Fruit fly (Drosophila melanogaster) whole organism, embryonic: Measurements from ENCODE around the gene slmb.

Experiments used
- Antp ChIP-seq: fragments of 200-800 bp; sonication (Bioruptor generic); optimal IDR thresholded peaks from 3 replicates; lab custom pipeline; 2016; ENCODE audit warnings: missing biosample characterization, missing genetic modification characterization
- B-H2 ChIP-seq: fragments of 200-800 bp; sonication (Bioruptor generic); optimal IDR thresholded peaks from 2 replicates; lab custom pipeline; 2018; ENCODE audit warnings: missing biosample characterization, mild to moderate bottlenecking, missing genetic modification characterization
- CG10274 ChIP-seq: fragments of 200-800 bp; sonication (Bioruptor generic); optimal IDR thresholded peaks from 3 replicates; lab custom pipeline; 2017; ENCODE audit warnings: missing biosample characterization, mild to moderate bottlenecking, missing genetic modification characterization
- CG10565 ChIP-seq: fragments of 200-800 bp; sonication (Bioruptor generic); optimal IDR thresholded peaks from 3 replicates; lab custom pipeline; 2016; ENCODE audit warnings: missing biosample characterization, mild to moderate bottlenecking, missing genetic modification characterization
- CG12071 ChIP-seq: fragments of 200-800 bp; sonication (Bioruptor generic); optimal IDR thresholded peaks from 3 replicates; lab custom pipeline; 2018; ENCODE audit warnings: missing biosample characterization, mild to moderate bottlenecking, missing genetic modification characterization
- CG12104 ChIP-seq: fragments of 200-800 bp; sonication (Bioruptor generic); optimal IDR thresholded peaks from 3 replicates; lab custom pipeline; 2016; ENCODE audit warnings: missing biosample characterization, missing genetic modification characterization
- CG13296 ChIP-seq: fragments of 200-800 bp; sonication (Bioruptor generic); optimal IDR thresholded peaks from 3 replicates; lab custom pipeline; 2018; ENCODE audit warnings: missing biosample characterization, mild to moderate bottlenecking, missing genetic modification characterization
- CG13775 ChIP-seq: fragments of 200-800 bp; sonication (Bioruptor generic); optimal IDR thresholded peaks from 3 replicates; lab custom pipeline; 2017; ENCODE audit warnings: missing biosample characterization, mild to moderate bottlenecking, missing genetic modification characterization
- CG15601 ChIP-seq: fragments of 200-800 bp; sonication (Bioruptor generic); optimal IDR thresholded peaks from 3 replicates; lab custom pipeline; 2019; ENCODE audit warnings: missing biosample characterization, mild to moderate bottlenecking, missing genetic modification characterization, moderate library complexity
- CG1603 ChIP-seq: fragments of 200-800 bp; sonication (Bioruptor generic); optimal IDR thresholded peaks from 2 replicates; lab custom pipeline; 2019; ENCODE audit warnings: missing biosample characterization, mild to moderate bottlenecking, missing genetic modification characterization, moderate library complexity
- CG17359 ChIP-seq: fragments of 200-800 bp; sonication (Bioruptor generic); optimal IDR thresholded peaks from 3 replicates; lab custom pipeline; 2018; ENCODE audit warnings: missing biosample characterization, mild to moderate bottlenecking, missing genetic modification characterization, moderate library complexity
- CG2116 ChIP-seq: fragments of 200-800 bp; sonication (Bioruptor generic); optimal IDR thresholded peaks from 3 replicates; lab custom pipeline; 2018; ENCODE audit warnings: missing biosample characterization, mild to moderate bottlenecking, missing genetic modification characterization
- CG31365 ChIP-seq: fragments of 200-800 bp; sonication (Bioruptor generic); optimal IDR thresholded peaks from 2 replicates; lab custom pipeline; 2018; ENCODE audit warnings: missing biosample characterization, mild to moderate bottlenecking, missing genetic modification characterization
- CG33213 ChIP-seq: fragments of 200-800 bp; sonication (Bioruptor generic); optimal IDR thresholded peaks from 3 replicates; lab custom pipeline; 2016; ENCODE audit warnings: missing biosample characterization, missing genetic modification characterization
- CG4282 ChIP-seq: fragments of 200-800 bp; sonication (Bioruptor generic); optimal IDR thresholded peaks from 2 replicates; lab custom pipeline; 2016; ENCODE audit warnings: missing biosample characterization, missing genetic modification characterization
- CG5953 ChIP-seq: fragments of 200-800 bp; sonication (Bioruptor generic); IDR thresholded peaks from 2 replicates; pipeline ENCODE4 v1.3.6; 2022; ENCODE audit warnings: missing biosample characterization, missing genetic modification characterization
- CG7271 ChIP-seq: fragments of 200-800 bp; sonication (Bioruptor generic); optimal IDR thresholded peaks from 2 replicates; lab custom pipeline; 2018; ENCODE audit warnings: missing biosample characterization, mild to moderate bottlenecking, missing genetic modification characterization, moderate library complexity
- CG8290 ChIP-seq, 3 experiments: fragments of 200-800 bp; sonication (Bioruptor generic); optimal IDR thresholded peaks; 2 replicates each; lab custom pipeline; 2016 to 2019; ENCODE audit warnings: missing biosample characterization in 3 of 3, missing genetic modification characterization in 3 of 3, mild to moderate bottlenecking in 2 of 3, moderate library complexity in 1 of 3
- CG9817 ChIP-seq: fragments of 200-800 bp; sonication (Bioruptor generic); optimal IDR thresholded peaks from 2 replicates; lab custom pipeline; 2018; ENCODE audit warnings: missing biosample characterization, mild to moderate bottlenecking, missing genetic modification characterization, moderate library complexity
- Doc2 ChIP-seq: fragments of 200-800 bp; sonication (Bioruptor generic); IDR thresholded peaks from 2 replicates; pipeline ENCODE4 v1.3.6; 2022; ENCODE audit warnings: missing biosample characterization, missing genetic modification characterization
- Ets97D ChIP-seq: fragments of 200-800 bp; sonication (Bioruptor generic); optimal IDR thresholded peaks from 3 replicates; lab custom pipeline; 2016; ENCODE audit warnings: missing biosample characterization, missing genetic modification characterization
- Gsc ChIP-seq: fragments of 200-800 bp; sonication (Bioruptor generic); IDR thresholded peaks from 2 replicates; pipeline ENCODE4 v1.3.6; 2022; ENCODE audit warnings: missing biosample characterization, missing genetic modification characterization
- Hmx ChIP-seq: fragments of 200-800 bp; sonication (Bioruptor generic); optimal IDR thresholded peaks from 2 replicates; lab custom pipeline; 2016; ENCODE audit warnings: missing biosample characterization, missing genetic modification characterization
- Hr78 ChIP-seq, 2 experiments: fragments of 200-800 bp in 1 of 2; fragments of >200 bp in 1 of 2; sonication (Bioruptor generic) in 1 of 2; optimal IDR thresholded peaks; 2 replicates each; lab custom pipeline; 2017 to 2019; ENCODE audit warnings: missing biosample characterization in 2 of 2, missing genetic modification characterization in 2 of 2, mild to moderate bottlenecking in 1 of 2, moderate library complexity in 1 of 2
- Lpt ChIP-seq: fragments of >200 bp; optimal IDR thresholded peaks from 2 replicates; lab custom pipeline; 2018; ENCODE audit warnings: missing biosample characterization, missing genetic modification characterization
- NK7.1 ChIP-seq: fragments of 200-800 bp; sonication (Bioruptor generic); optimal IDR thresholded peaks from 3 replicates; lab custom pipeline; 2016; ENCODE audit warnings: missing biosample characterization, missing genetic modification characterization
- Ptx1 ChIP-seq: fragments of 200-800 bp; sonication (Bioruptor generic); IDR thresholded peaks from 2 replicates; pipeline ENCODE4 v1.3.6; 2022; ENCODE audit warnings: missing biosample characterization, missing genetic modification characterization
- Rfx ChIP-seq: fragments of 200-800 bp; sonication (Bioruptor generic); IDR thresholded peaks from 2 replicates; pipeline ENCODE4 v1.3.6; 2022; ENCODE audit warnings: missing biosample characterization, missing genetic modification characterization
- Scr ChIP-seq: fragments of 200-800 bp; sonication (Bioruptor generic); IDR thresholded peaks from 2 replicates; pipeline ENCODE4 v1.3.6; 2022; ENCODE audit warnings: missing biosample characterization, missing genetic modification characterization; ENCODE audit not compliant: partially characterized antibody
- Sox100B ChIP-seq: fragments of 200-800 bp; sonication (Bioruptor generic); optimal IDR thresholded peaks from 3 replicates; lab custom pipeline; 2018; ENCODE audit warnings: missing biosample characterization, mild to moderate bottlenecking, missing genetic modification characterization
- Stat92E ChIP-seq, 3 experiments: fragments of >200 bp in 2 of 3; fragments of 200-800 bp in 1 of 3; sonication (Bioruptor generic) in 1 of 3; optimal IDR thresholded peaks; 2 replicates each; lab custom pipeline; 2017 to 2019; ENCODE audit warnings: missing biosample characterization in 3 of 3, missing genetic modification characterization in 3 of 3, mild to moderate bottlenecking in 1 of 3, moderate library complexity in 1 of 3
- bab2 ChIP-seq: fragments of 200-800 bp; sonication (Bioruptor generic); optimal IDR thresholded peaks from 2 replicates; lab custom pipeline; 2016; ENCODE audit warnings: missing biosample characterization, missing genetic modification characterization
- caup ChIP-seq: fragments of 200-800 bp; sonication (Bioruptor generic); optimal IDR thresholded peaks from 3 replicates; lab custom pipeline; 2017; ENCODE audit warnings: missing biosample characterization, mild to moderate bottlenecking, missing genetic modification characterization, moderate library complexity; ENCODE audit not compliant: severe bottlenecking
- chinmo ChIP-seq: fragments of 200-800 bp; sonication (Bioruptor generic); IDR thresholded peaks from 4 replicates; pipeline ENCODE4 v1.3.6; 2022; ENCODE audit warnings: missing biosample characterization, missing genetic modification characterization; ENCODE audit not compliant: partially characterized antibody
- ci ChIP-seq: fragments of 200-800 bp; sonication (Bioruptor generic); IDR thresholded peaks from 3 replicates; pipeline ENCODE4 v1.3.6; 2022; ENCODE audit warnings: missing biosample characterization, missing genetic modification characterization
- crol ChIP-seq: fragments of 200-800 bp; sonication (Bioruptor generic); IDR thresholded peaks from 2 replicates; pipeline ENCODE4 v1.3.6; 2022; ENCODE audit warnings: missing biosample characterization, missing genetic modification characterization
- danr ChIP-seq: fragments of 200-800 bp; sonication (Bioruptor generic); IDR thresholded peaks from 2 replicates; pipeline ENCODE4 v1.3.6; 2022; ENCODE audit warnings: missing biosample characterization, missing genetic modification characterization
- ems ChIP-seq: fragments of 200-800 bp; sonication (Bioruptor generic); optimal IDR thresholded peaks from 3 replicates; lab custom pipeline; 2016; ENCODE audit warnings: missing biosample characterization, missing genetic modification characterization
- fd102C ChIP-seq: fragments of 200-800 bp; sonication (Bioruptor generic); optimal IDR thresholded peaks from 2 replicates; lab custom pipeline; 2018; ENCODE audit warnings: missing biosample characterization, mild to moderate bottlenecking, missing genetic modification characterization, moderate library complexity
- fd64A ChIP-seq: fragments of 200-800 bp; sonication (Bioruptor generic); optimal IDR thresholded peaks from 3 replicates; lab custom pipeline; 2018; ENCODE audit warnings: missing biosample characterization, mild to moderate bottlenecking, missing genetic modification characterization
- hb ChIP-seq: fragments of 200-800 bp; sonication (Bioruptor generic); IDR thresholded peaks from 3 replicates; pipeline ENCODE4 v1.3.6; 2022; ENCODE audit warnings: missing biosample characterization, missing genetic modification characterization; ENCODE audit not compliant: partially characterized antibody
- lola ChIP-seq, 3 experiments: fragments of >200 bp in 2 of 3; fragments of 200-800 bp in 1 of 3; sonication (Bioruptor generic) in 1 of 3; optimal IDR thresholded peaks; 2 replicates each; lab custom pipeline; 2017 to 2019; ENCODE audit warnings: missing biosample characterization in 3 of 3, missing genetic modification characterization in 3 of 3, mild to moderate bottlenecking in 1 of 3, moderate library complexity in 1 of 3
- otp ChIP-seq: fragments of 200-800 bp; sonication (Bioruptor generic); IDR thresholded peaks from 3 replicates; pipeline ENCODE4, ENCODE4 v1.3.6; 2022; ENCODE audit warnings: missing biosample characterization, missing genetic modification characterization
- repo ChIP-seq: fragments of 200-800 bp; sonication (Bioruptor generic); optimal IDR thresholded peaks from 2 replicates; lab custom pipeline; 2016; ENCODE audit warnings: missing biosample characterization, missing genetic modification characterization
- row ChIP-seq: fragments of 200-800 bp; sonication (Bioruptor generic); IDR thresholded peaks from 3 replicates; pipeline ENCODE4 v1.3.6; 2022; ENCODE audit warnings: missing biosample characterization, missing genetic modification characterization
- sd ChIP-seq: fragments of 200-800 bp; sonication (Bioruptor generic); optimal IDR thresholded peaks from 3 replicates; lab custom pipeline; 2018; ENCODE audit warnings: missing biosample characterization, mild to moderate bottlenecking, missing genetic modification characterization, moderate library complexity
- slbo ChIP-seq: fragments of 200-800 bp; sonication (Bioruptor generic); IDR thresholded peaks from 2 replicates; pipeline ENCODE4 v1.3.6; 2022; ENCODE audit warnings: missing biosample characterization, missing genetic modification characterization
- sob ChIP-seq: fragments of 200-800 bp; sonication (Bioruptor generic); IDR thresholded peaks from 2 replicates; pipeline ENCODE4 v1.3.6; 2022; ENCODE audit warnings: missing biosample characterization, missing genetic modification characterization
- twi ChIP-seq: fragments of 200-800 bp; optimal IDR thresholded peaks from 2 replicates; lab custom pipeline; 2019; ENCODE audit warnings: missing biosample characterization, mild to moderate bottlenecking, missing genetic modification characterization, moderate library complexity
- tx ChIP-seq: fragments of 200-800 bp; sonication (Bioruptor generic); optimal IDR thresholded peaks from 2 replicates; lab custom pipeline; 2016; ENCODE audit warnings: missing biosample characterization, missing genetic modification characterization

slmb gene

DNA sequence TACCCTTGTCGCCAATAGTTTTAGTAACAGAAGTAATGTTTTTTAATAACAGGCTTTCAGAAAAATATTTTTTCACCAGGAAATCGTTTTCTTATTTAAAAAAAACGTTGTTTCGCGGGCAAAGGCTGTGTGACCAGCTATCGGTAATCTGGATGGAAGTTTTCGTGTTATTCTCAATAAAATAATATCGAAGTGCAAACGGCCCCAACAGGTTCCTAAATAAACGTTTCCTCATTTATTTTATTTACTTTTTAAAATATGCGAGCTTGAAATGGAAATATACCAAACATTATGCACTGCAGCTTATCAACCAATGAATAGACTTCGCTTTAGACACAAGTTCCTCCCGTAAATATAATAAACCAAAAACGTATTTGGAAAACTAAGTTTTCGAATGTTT, 2.8 kb upstream of the slmb start, which contains the start of gene Ice2 (continued):
- TF ChIP-seq caup (no peak), CG7271 (tag; lab: Kevin White, UChicago) (no peak), Ptx1 (GFP tag; lab: Robert Waterston, UW) (no peak), Doc2 (GFP tag; lab: Robert Waterston, UW) (no peak), Scr (GFP tag; lab: Robert Waterston, UW) (peak; percentile 35), CG9817 (no peak), hb (GFP tag; lab: Robert Waterston, UW) (no peak), CG4282 (GFP tag; lab: Kevin White, UChicago) (no peak), CG13296 (no peak), lola (GFP tag; optimal IDR thresholded peaks at IDR 0.05; lab: Kevin White, UChicago) (no peak), Gsc (GFP tag; lab: Robert Waterston, UW) (no peak), crol (GFP tag; lab: Robert Waterston, UW) (no peak), CG15601 (peak; percentile 42), CG31365 (tag; lab: Kevin White, UChicago) (no peak), tx (GFP tag; lab: Kevin White, UChicago) (no peak), CG5953 (no peak), CG2116 (GFP tag; lab: Kevin White, UChicago) (peak; percentile 67), Lpt (GFP tag; lab: Kevin White, UChicago) (no peak), CG10274 (GFP tag; lab: Kevin White, UChicago) (no peak), danr (GFP tag; lab: Robert Waterston, UW) (no peak), CG12104 (GFP tag; lab: Kevin White, UChicago) (no peak), CG1603 (peak; percentile 49), chinmo (no peak), twi (tag; lab: Kevin White, UChicago) (no peak), fd64A (no peak), Ets97D (peak; percentile 61), CG10565 (no peak), Hmx (GFP tag; lab: Kevin White, UChicago) (no peak), Hr78 (GFP tag; optimal IDR thresholded peaks at IDR 0.05; lab: Kevin White, UChicago) (no peak), bab2 (GFP tag; lab: Kevin White, UChicago) (no peak), CG17359 (tag; lab: Kevin White, UChicago) (no peak), otp (GFP tag; lab: Robert Waterston, UW) (no peak), Stat92E (GFP tag; optimal IDR thresholded peaks at IDR 0.05; lab: Kevin White, UChicago) (no peak), Antp (GFP tag; lab: Kevin White, UChicago) (no peak), sob (peak; percentile 38), Rfx (GFP tag; lab: Robert Waterston, UW) (no peak), CG8290 (GFP tag; optimal IDR thresholded peaks at IDR 0.05; lab: Kevin White, UChicago) (no peak), CG8290 (tag; optimal IDR thresholded peaks at IDR 0.05; lab: Kevin White, UChicago) (no peak), repo (GFP tag; lab: Kevin White, UChicago) (no peak), NK7.1 (GFP tag; lab: Kevin White, UChicago) (no peak), B-H2 (GFP tag; lab: Kevin White, UChicago) (no peak), CG12071 (GFP tag; lab: Kevin White, UChicago) (no peak), ci (GFP tag; lab: Robert Waterston, UW) (0 out of 3 replicates have a peak, but pooled peaks have one; percentile 14), CG13775 (GFP tag; lab: Kevin White, UChicago) (no peak), fd102C (GFP tag; lab: Kevin White, UChicago) (no peak), slbo (GFP tag; lab: Robert Waterston, UW) (0 out of 2 replicates have a peak, but pooled peaks have one; percentile 34), sd (tag; lab: Kevin White, UChicago) (no peak), row (peak; percentile 34; the same call in 1 of the 3 replicates), ems (GFP tag; lab: Kevin White, UChicago) (no peak), Sox100B (GFP tag; lab: Kevin White, UChicago) (no peak), CG33213 (GFP tag; lab: Kevin White, UChicago) (no peak)
